Fruit fly (Drosophila melanogaster) Kc167 (cell line): ENCODE measurements around the gene Prps.

Experiments
- Sin3A ChIP-seq: fragments of >200 bp; optimal IDR thresholded peaks from 2 replicates; lab custom pipeline; 2018; ENCODE audit warnings: missing external identifiers
- insv ChIP-seq: fragments of >200 bp; optimal IDR thresholded peaks from 3 replicates; lab custom pipeline; 2018; ENCODE audit warnings: missing external identifiers
- psq ChIP-seq: fragments of >200 bp; optimal IDR thresholded peaks from 2 replicates; lab custom pipeline; 2017; ENCODE audit warnings: missing external identifiers
- ttk ChIP-seq: sonication (Bioruptor generic); optimal IDR thresholded peaks from 2 replicates; lab custom pipeline; 2017; ENCODE audit warnings: missing external identifiers

DNA sequence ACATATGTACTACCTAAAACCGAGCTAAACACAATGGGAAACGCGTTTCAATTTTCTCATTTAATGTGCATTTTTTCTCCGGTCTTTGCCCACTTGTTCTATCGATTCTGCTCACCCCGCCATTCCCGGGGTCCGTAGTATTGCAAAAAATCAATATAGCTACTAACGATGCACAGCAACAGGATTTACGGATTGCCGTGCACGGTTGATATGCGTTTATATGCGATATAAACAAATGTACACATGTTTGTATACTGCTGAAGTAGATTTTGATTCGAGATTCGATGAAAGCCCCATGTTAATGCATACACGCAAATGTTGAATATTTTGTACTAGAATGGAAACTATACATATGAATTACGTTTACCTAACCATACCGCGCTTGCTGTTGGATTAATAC lies 20.6 kb upstream of the Prps start:
- TF ChIP-seq insv (no peak), Sin3A (lab: Kevin White, UChicago) (no peak), ttk (lab: Kevin White, UChicago) (no peak), psq (lab: Kevin White, UChicago) (no peak)
